Worm (Caenorhabditis elegans): ENCODE measurements around the gene fbxb-107.

- TF ChIP-seq hnd-1 (tag; optimal IDR thresholded peaks at IDR 0.05) (no peak), F13C5.2 (tag; optimal IDR thresholded peaks at IDR 0.05) (no peak), hmbx-1 (tag; optimal IDR thresholded peaks at IDR 0.05) (no peak), ama-1 (optimal IDR thresholded peaks at IDR 0.05) (no peak), ets-7 (tag; optimal IDR thresholded peaks at IDR 0.05) (no peak), tbx-37 (GFP tag; conservative IDR thresholded peaks at IDR 0.05) (no peak), flt-1 (GFP tag; IDR thresholded peaks at IDR 0.05) (no peak), ceh-13 (GFP tag; optimal IDR thresholded peaks at IDR 0.05) (no peak), tbx-11 (GFP tag; IDR thresholded peaks at IDR 0.05) (no peak)
These were observed 23.4 kb upstream of the fbxb-107 start, which contains the start of gene wdr-31 for ce11 chrII:2735192-2735591.

Data from whole organism, early embryonic.